Worm (Caenorhabditis elegans) whole organism, L1 larva: ENCODE measurements around the gene dhs-13.

Experiments
- C04F5.9 ChIP-seq: sonication (generic microtip); optimal IDR thresholded peaks from 2 replicates; lab custom pipeline; 2016; ENCODE audit warnings: missing genetic modification characterization, missing compliant biosample characterization
- ama-1 ChIP-seq: fragments of 150-350 bp; optimal IDR thresholded peaks from 2 replicates; lab custom pipeline; 2014
- fkh-4 ChIP-seq: sonication (generic microtip); optimal IDR thresholded peaks from 2 replicates; lab custom pipeline; 2016; ENCODE audit warnings: missing compliant biosample characterization, missing genetic modification characterization, borderline replicate concordance
- nhr-11 ChIP-seq: fragments of 150-350 bp; optimal IDR thresholded peaks from 2 replicates; lab custom pipeline; 2014; ENCODE audit warnings: missing biosample characterization, missing genetic modification characterization

ce11 chrV:1781922-1782321 lies 10.4 kb upstream of the dhs-13 start, which contains the start of gene F36H9.5:
- no peak for TF ChIP-seq nhr-11 (tag; lab: Kevin White, UChicago)
- no peak for TF ChIP-seq fkh-4 (tag; lab: Kevin White, UChicago)
- no peak for TF ChIP-seq C04F5.9 (tag; lab: Kevin White, UChicago)
- no peak for TF ChIP-seq ama-1 (lab: Kevin White, UChicago)
